Worm (Caenorhabditis elegans) whole organism, L1 larva: ENCODE data around the gene pqn-51.

ENCODE experiments used
- C16A3.4 ChIP-seq: fragments of 150-350 bp; optimal IDR thresholded peaks from 2 replicates; lab custom pipeline; 2014; ENCODE audit warnings: missing biosample characterization, missing genetic modification characterization
- F16B12.6 ChIP-seq: fragments of 150-350 bp; optimal IDR thresholded peaks from 2 replicates; lab custom pipeline; 2014; ENCODE audit warnings: missing biosample characterization, missing genetic modification characterization
- alr-1 ChIP-seq: fragments of 200-800 bp; sonication (Bioruptor generic); optimal IDR thresholded peaks from 2 replicates; lab custom pipeline; 2018; ENCODE audit warnings: borderline replicate concordance, mild to moderate bottlenecking, missing genetic modification characterization, missing compliant biosample characterization
- blmp-1 ChIP-seq: fragments of 150-350 bp; optimal IDR thresholded peaks from 2 replicates; lab custom pipeline; 2014; ENCODE audit warnings: missing biosample characterization, missing genetic modification characterization
- ceh-63 ChIP-seq: fragments of 200-800 bp; sonication (Bioruptor generic); optimal IDR thresholded peaks from 2 replicates; lab custom pipeline; 2018; ENCODE audit warnings: mild to moderate bottlenecking, missing genetic modification characterization, missing compliant biosample characterization
- ceh-88 ChIP-seq: fragments of 200-800 bp; sonication (Bioruptor generic); IDR thresholded peaks from 2 replicates; pipeline ENCODE4 v1.3.6; 2022; ENCODE audit warnings: missing genetic modification characterization, missing compliant biosample characterization
- ceh-90 ChIP-seq: sonication (generic microtip); optimal IDR thresholded peaks from 2 replicates; lab custom pipeline; 2016; ENCODE audit warnings: missing genetic modification characterization, missing compliant biosample characterization
- ces-1 ChIP-seq: fragments of 150-350 bp; optimal IDR thresholded peaks from 2 replicates; lab custom pipeline; 2014; ENCODE audit warnings: missing biosample characterization, missing genetic modification reagents, missing genetic modification characterization
- efl-1 ChIP-seq, 4 experiments: fragments of 150-350 bp; optimal IDR thresholded peaks in 3 of 4; peaks in 1 of 4; 1 replicate in 1 of 4; 2 replicates in 3 of 4; lab custom pipeline; 2014; ENCODE audit warnings: missing biosample characterization in 2 of 4, missing genetic modification characterization in 2 of 4, missing genetic modification reagents in 2 of 4
- egl-13 ChIP-seq: sonication (generic microtip); optimal IDR thresholded peaks from 2 replicates; lab custom pipeline; 2016; ENCODE audit warnings: missing genotype, missing genetic modification reagents, missing genetic modification characterization, missing compliant biosample characterization
- elt-2 ChIP-seq: sonication (generic microtip); optimal IDR thresholded peaks from 2 replicates; lab custom pipeline; 2016; ENCODE audit warnings: missing genetic modification characterization, mild to moderate bottlenecking, inconsistent platforms, missing compliant biosample characterization, missing genetic modification reagents
- grh-1 ChIP-seq: fragments of 200-800 bp; sonication (Bioruptor generic); IDR thresholded peaks from 2 replicates; pipeline ENCODE4 v1.3.6; 2022; ENCODE audit warnings: missing genetic modification reagents, missing genetic modification characterization, missing compliant biosample characterization
- hlh-17 ChIP-seq: fragments of 200-800 bp; sonication (Bioruptor generic); optimal IDR thresholded peaks from 2 replicates; lab custom pipeline; 2018; ENCODE audit warnings: missing genetic modification characterization, mild to moderate bottlenecking, missing compliant biosample characterization, moderate library complexity, borderline replicate concordance
- hlh-4 ChIP-seq: sonication (generic microtip); optimal IDR thresholded peaks from 2 replicates; lab custom pipeline; 2016; ENCODE audit warnings: mild to moderate bottlenecking, missing genetic modification characterization, missing compliant biosample characterization
- irx-1 ChIP-seq: sonication (generic microtip); optimal IDR thresholded peaks from 2 replicates; lab custom pipeline; 2016; ENCODE audit warnings: missing genetic modification characterization, missing compliant biosample characterization
- isw-1 ChIP-seq: fragments of 200-800 bp; sonication (Bioruptor generic); IDR thresholded peaks from 2 replicates; pipeline ENCODE4 v1.3.6; 2022; ENCODE audit warnings: missing genetic modification characterization, missing compliant biosample characterization
- jun-1 ChIP-seq: fragments of 150-350 bp; optimal IDR thresholded peaks from 2 replicates; lab custom pipeline; 2014; ENCODE audit warnings: missing biosample characterization, missing genetic modification reagents, missing genetic modification characterization
- lin-15B ChIP-seq: fragments of 150-350 bp; sonication (generic microtip); optimal IDR thresholded peaks from 3 replicates; lab custom pipeline; 2014; ENCODE audit warnings: missing biosample characterization, missing genetic modification characterization
- lin-35 ChIP-seq, 2 experiments: fragments of 150-350 bp; optimal IDR thresholded peaks; 2 replicates each; lab custom pipeline; 2014; ENCODE audit warnings: missing biosample characterization in 2 of 2, missing genetic modification characterization in 2 of 2, missing genetic modification reagents in 2 of 2
- mab-9 ChIP-seq: fragments of 200-800 bp; sonication (Bioruptor generic); IDR thresholded peaks from 2 replicates; pipeline ENCODE4 v1.3.6; 2022; ENCODE audit warnings: missing genetic modification reagents, missing genetic modification characterization, missing compliant biosample characterization
- mdl-1 ChIP-seq, 2 experiments: fragments of 150-350 bp; optimal IDR thresholded peaks; 2 replicates each; lab custom pipeline; 2014 to 2017; ENCODE audit warnings: missing biosample characterization in 2 of 2, missing genetic modification characterization in 2 of 2, inconsistent platforms in 1 of 2
- nhr-12 ChIP-seq: sonication (generic microtip); optimal IDR thresholded peaks from 2 replicates; lab custom pipeline; 2017; ENCODE audit warnings: missing biosample characterization, missing genetic modification characterization
- nhr-19 ChIP-seq: fragments of 200-800 bp; sonication (Bioruptor generic); conservative IDR thresholded peaks from 2 replicates; pipeline ENCODE4 v1.3.6; 2022; ENCODE audit warnings: missing genetic modification characterization, missing compliant biosample characterization
- nhr-28 ChIP-seq: fragments of 150-350 bp; optimal IDR thresholded peaks from 2 replicates; lab custom pipeline; 2014; ENCODE audit warnings: missing biosample characterization, missing genetic modification characterization
- nhr-47 ChIP-seq: sonication (generic microtip); optimal IDR thresholded peaks from 2 replicates; lab custom pipeline; 2016; ENCODE audit warnings: mild to moderate bottlenecking, missing genetic modification characterization, moderate library complexity, missing compliant biosample characterization
- nhr-71 ChIP-seq: sonication (generic microtip); optimal IDR thresholded peaks from 2 replicates; lab custom pipeline; 2016; ENCODE audit warnings: mild to moderate bottlenecking, missing genetic modification characterization, moderate library complexity, missing compliant biosample characterization
- nhr-76 ChIP-seq: sonication (generic microtip); optimal IDR thresholded peaks from 2 replicates; lab custom pipeline; 2017; ENCODE audit warnings: missing biosample characterization, missing genetic modification characterization
- nhr-85 ChIP-seq: sonication (generic microtip); peaks from one replicate; lab custom pipeline; 2016; ENCODE audit warnings: missing genetic modification characterization, inconsistent platforms, missing compliant biosample characterization
- pag-3 ChIP-seq: sonication (generic microtip); optimal IDR thresholded peaks from 2 replicates; lab custom pipeline; 2017; ENCODE audit warnings: missing genetic modification characterization, mild to moderate bottlenecking, missing compliant biosample characterization, antibody characterized with exemption, borderline replicate concordance; ENCODE audit not compliant: insufficient read depth
- rnt-1 ChIP-seq: sonication (generic microtip); optimal IDR thresholded peaks from 2 replicates; lab custom pipeline; 2016; ENCODE audit warnings: mild to moderate bottlenecking, missing genetic modification characterization, moderate library complexity, missing compliant biosample characterization
- skn-1 ChIP-seq: fragments of 150-350 bp; optimal IDR thresholded peaks from 2 replicates; lab custom pipeline; 2014; ENCODE audit warnings: missing biosample characterization, missing genetic modification characterization
- snu-23 ChIP-seq: sonication (generic microtip); optimal IDR thresholded peaks from 2 replicates; lab custom pipeline; 2016; ENCODE audit warnings: missing genetic modification characterization, missing compliant biosample characterization
- swsn-7 ChIP-seq: sonication (generic microtip); optimal IDR thresholded peaks from 2 replicates; lab custom pipeline; 2016; ENCODE audit warnings: missing genetic modification characterization, missing compliant biosample characterization
- tbx-2 ChIP-seq: sonication (generic microtip); optimal IDR thresholded peaks from 2 replicates; lab custom pipeline; 2016; ENCODE audit warnings: missing genetic modification characterization, missing compliant biosample characterization
- unc-30 ChIP-seq: sonication (generic microtip); optimal IDR thresholded peaks from 2 replicates; lab custom pipeline; 2017; ENCODE audit warnings: missing biosample characterization, missing genetic modification characterization
- unc-98 ChIP-seq: fragments of 200-800 bp; sonication (Bioruptor generic); IDR thresholded peaks from 2 replicates; pipeline ENCODE4 v1.3.6; 2022; ENCODE audit warnings: missing genetic modification characterization, missing compliant biosample characterization

Gene pqn-51

ce11 chrV:5040925-5041324 lies 8.5 kb upstream of the pqn-51 start, which contains the start of gene K11D12.8:
K11D12.8 (minus strand) TSS chrV:5041001.
- TF ChIP-seq nhr-76, result no peak
- no peak for TF ChIP-seq skn-1
- peak; percentile 71 for TF ChIP-seq blmp-1 (tag; lab: Kevin White, UChicago)
- no peak for TF ChIP-seq lin-15B (tag; lab: Kevin White, UChicago)
- TF ChIP-seq jun-1, result no peak
- no peak for TF ChIP-seq hlh-17 (GFP tag; lab: Kevin White, UChicago)

ce11 chrV:5046103-5046502 lies 3.3 kb upstream of the pqn-51 start, which contains the start of gene exc-14:
exc-14 (minus strand) TSS chrV:5046203.
- TF ChIP-seq C16A3.4 (tag; lab: Kevin White, UChicago) (no peak), pag-3 (tag; lab: Kevin White, UChicago) (no peak), nhr-12 (no peak), hlh-4 (tag; lab: Kevin White, UChicago) (no peak), nhr-76 (no peak), lin-35 (GFP tag; optimal IDR thresholded peaks at IDR 0.05; lab: Kevin White, UChicago) (no peak)

DNA sequence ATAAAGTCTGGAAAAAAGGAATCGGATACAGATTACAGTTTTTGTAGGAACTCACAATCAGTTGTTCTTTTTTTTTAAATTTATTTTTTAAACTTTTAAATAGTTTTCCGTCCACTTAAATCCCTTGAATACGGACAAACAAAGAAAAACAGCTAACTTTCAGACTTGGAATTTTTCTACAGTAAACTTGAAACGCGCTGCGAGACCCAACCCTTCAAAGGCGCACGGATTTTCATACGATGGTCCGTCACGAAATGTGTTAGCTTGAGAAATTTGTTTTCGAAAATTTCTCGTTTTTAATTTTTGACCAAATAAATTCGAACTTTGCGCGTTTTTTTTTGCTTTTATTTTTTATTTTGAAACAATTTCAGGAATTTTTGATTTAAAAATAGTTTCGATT lies 2.8 kb upstream of the pqn-51 start:
- TF ChIP-seq irx-1 (tag; lab: Kevin White, UChicago) (no peak), elt-2 (tag; lab: Kevin White, UChicago) (no peak), skn-1 (no peak), F16B12.6 (tag; lab: Kevin White, UChicago) (no peak), ces-1 (GFP tag; lab: Kevin White, UChicago) (no peak), nhr-85 (no peak), snu-23 (GFP tag; lab: Kevin White, UChicago) (no peak), ceh-90 (no peak), nhr-28 (no peak), ceh-63 (no peak), unc-30 (tag; lab: Kevin White, UChicago) (no peak), alr-1 (tag; lab: Kevin White, UChicago) (no peak), ceh-88 (no peak), mdl-1 (tag; optimal IDR thresholded peaks at IDR 0.05; lab: Kevin White, UChicago) (no peak), swsn-7 (tag; lab: Kevin White, UChicago) (no peak), egl-13 (tag; lab: Kevin White, UChicago) (no peak)
- TF ChIP-seq, all 84 proteins: peak for 0

ce11 chrV:5047230-5047629 lies 2.2 kb upstream of the pqn-51 start:
- TF ChIP-seq grh-1 (GFP tag; lab: Robert Waterston, UW), result peak; percentile 93
- TF ChIP-seq nhr-47, result peak; percentile 48
- TF ChIP-seq tbx-2 (tag; lab: Kevin White, UChicago), result peak; percentile 10
- TF ChIP-seq ceh-88, result peak; percentile 68
- peak; percentile 59 for TF ChIP-seq rnt-1 (tag; lab: Kevin White, UChicago)
- peak; percentile 93 for TF ChIP-seq nhr-19
- peak; percentile 90 for TF ChIP-seq mab-9
- peak; percentile 45 for TF ChIP-seq nhr-71
- TF ChIP-seq isw-1 (GFP tag; lab: Robert Waterston, UW), result peak; percentile 80
- TF ChIP-seq efl-1 (optimal IDR thresholded peaks at IDR 0.05; lab: Kevin White, UChicago), result peak in 1 of 2 experiments; percentile 4
- peak in 1 of 2 experiments; percentile 53 for TF ChIP-seq efl-1 (GFP tag; optimal IDR thresholded peaks at IDR 0.05 in 1 of 2; lab: Kevin White, UChicago)
- TF ChIP-seq unc-98 (GFP tag; lab: Robert Waterston, UW), result peak; percentile 75
